Worm (Caenorhabditis elegans): Measurements from ENCODE around the gene R02E12.12.

DNA sequence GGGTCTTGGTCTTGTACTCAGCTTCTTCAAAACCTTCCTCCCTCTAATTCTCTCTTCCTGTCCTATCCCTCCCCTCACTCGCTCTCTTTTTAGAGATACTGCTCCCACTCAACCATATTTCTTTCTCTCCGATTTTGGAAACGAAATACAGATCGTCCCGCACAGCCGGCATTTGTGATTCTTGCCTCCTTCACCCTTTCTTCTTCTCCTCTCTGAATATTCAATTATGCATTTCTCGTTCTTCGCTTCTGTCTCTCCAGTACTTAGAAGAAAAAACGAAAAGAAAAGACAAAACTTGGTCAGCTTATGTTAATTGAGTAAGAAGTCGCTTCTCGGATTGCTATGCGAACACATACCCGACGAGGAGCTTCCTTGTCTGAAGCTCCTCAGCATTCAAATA lies 12.4 kb upstream of the R02E12.12 start:
- no peak for TF ChIP-seq nhr-232 (tag; optimal IDR thresholded peaks at IDR 0.05)
- TF ChIP-seq ceh-19 (GFP tag; optimal IDR thresholded peaks at IDR 0.05) = no peak
- TF ChIP-seq dve-1 (tag; optimal IDR thresholded peaks at IDR 0.05) = no peak

All from whole organism, late embryonic.